Worm (Caenorhabditis elegans) whole organism, L3 larva: Measurements from ENCODE around the gene fbxa-206.
"Not testable (repeated sequence)": the region's sequence is repeated elsewhere in the genome, so short reads cannot be mapped to it uniquely, and the experiment has no call there.

Experiments used
- daf-12 ChIP-seq: fragments of 150-350 bp; optimal IDR thresholded peaks from 2 replicates; lab custom pipeline; 2014; ENCODE audit warnings: missing biosample characterization, missing genetic modification reagents, missing genetic modification characterization
- fos-1 ChIP-seq: fragments of 150-350 bp; optimal IDR thresholded peaks from 2 replicates; lab custom pipeline; 2014; ENCODE audit warnings: missing biosample characterization, missing genetic modification characterization
- lin-15B ChIP-seq: fragments of 150-350 bp; optimal IDR thresholded peaks from 2 replicates; lab custom pipeline; 2014; ENCODE audit warnings: missing biosample characterization, missing genetic modification characterization
- nfya-1 ChIP-seq: sonication (generic microtip); optimal IDR thresholded peaks from 2 replicates; lab custom pipeline; 2017; ENCODE audit warnings: missing genetic modification characterization, mild to moderate bottlenecking, missing compliant biosample characterization, antibody characterized with exemption, moderate library complexity; ENCODE audit not compliant: insufficient read depth
- nhr-11 ChIP-seq: fragments of 150-350 bp; optimal IDR thresholded peaks from 2 replicates; lab custom pipeline; 2014; ENCODE audit warnings: missing biosample characterization, missing genetic modification characterization
- nhr-43 ChIP-seq: sonication (generic microtip); optimal IDR thresholded peaks from 2 replicates; lab custom pipeline; 2016; ENCODE audit warnings: mild to moderate bottlenecking, missing genetic modification characterization, missing compliant biosample characterization; ENCODE audit not compliant: poor library complexity, severe bottlenecking
- snpc-4 ChIP-seq: fragments of 150-350 bp; optimal IDR thresholded peaks from 2 replicates; lab custom pipeline; 2014; ENCODE audit warnings: missing biosample characterization, missing genetic modification characterization
- unc-62 ChIP-seq: fragments of 150-350 bp; sonication (generic microtip); optimal IDR thresholded peaks from 4 replicates; lab custom pipeline; 2014; ENCODE audit warnings: missing biosample characterization, missing genetic modification reagents, missing genetic modification characterization
- ztf-4 ChIP-seq: fragments of 150-350 bp; optimal IDR thresholded peaks from 2 replicates; lab custom pipeline; 2014; ENCODE audit warnings: missing biosample characterization, missing genetic modification characterization

ce11 chrV:16949609-16950008 is 31.3 kb upstream of the fbxa-206 start, which contains the start of gene fbxa-111:
- TF ChIP-seq daf-12 (tag; lab: Kevin White, UChicago); snpc-4; fos-1 (tag; lab: Kevin White, UChicago); ztf-4; unc-62 (GFP tag; lab: Kevin White, UChicago); nfya-1; nhr-11 (tag; lab: Kevin White, UChicago); lin-15B (tag; lab: Kevin White, UChicago); nhr-43 (tag; lab: Kevin White, UChicago): not testable (repeated sequence)
